Fruit fly (Drosophila melanogaster): ENCODE data around the gene CG3706.

CG3706 gene

DNA sequence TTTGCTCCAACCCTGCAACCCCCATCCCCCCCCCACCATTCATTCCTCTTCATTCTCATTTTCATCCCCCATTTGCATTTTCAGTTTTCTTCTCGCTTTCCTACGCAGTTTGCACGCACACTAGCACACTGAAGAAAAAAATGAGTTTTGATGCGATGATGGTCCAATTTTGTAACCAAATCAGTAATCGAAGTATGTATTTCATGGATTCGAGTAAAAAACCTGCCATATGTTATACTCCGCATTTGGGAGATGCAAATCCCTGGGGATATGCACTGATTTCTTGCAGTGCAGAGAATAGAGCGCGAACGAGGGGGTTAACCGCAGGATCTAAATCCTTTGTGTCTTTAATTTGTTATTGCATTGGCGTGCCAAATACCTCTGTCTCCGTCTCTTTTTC, 23.6 kb upstream of the CG3706 start (continued):
- TF ChIP-seq al (GFP tag; IDR thresholded peaks at IDR 0.05) (no peak), CG31388 (GFP tag; optimal IDR thresholded peaks at IDR 0.05) (no peak), Hmx (GFP tag; optimal IDR thresholded peaks at IDR 0.05) (no peak), ato (GFP tag; IDR thresholded peaks at IDR 0.05; ENCODE audit: partially characterized antibody) (no peak), Kr (GFP tag; optimal IDR thresholded peaks at IDR 0.05) (no peak), CG13296 (GFP tag; optimal IDR thresholded peaks at IDR 0.05) (peak; percentile 25), bab2 (GFP tag; optimal IDR thresholded peaks at IDR 0.05) (peak; percentile 52), CG32767 (GFP tag; IDR thresholded peaks at IDR 0.05) (no peak), CG6854 (GFP tag; optimal IDR thresholded peaks at IDR 0.05) (peak; percentile 46), ash1 (GFP tag; optimal IDR thresholded peaks at IDR 0.05) (no peak), trem (tag; optimal IDR thresholded peaks at IDR 0.05) (no peak), CG3847 (GFP tag; IDR thresholded peaks at IDR 0.05) (peak; percentile 48; the same call in 1 of the 2 replicates), Oaz (GFP tag; IDR thresholded peaks at IDR 0.05) (no peak), fru (optimal IDR thresholded peaks at IDR 0.05) (no peak), inv (GFP tag; IDR thresholded peaks at IDR 0.05; ENCODE audit: partially characterized antibody) (no peak), CG43689 (GFP tag; IDR thresholded peaks at IDR 0.05) (no peak), CG4820 (GFP tag; optimal IDR thresholded peaks at IDR 0.05) (peak; percentile 39), shn (GFP tag; optimal IDR thresholded peaks at IDR 0.05) (peak; percentile 22), D19B (GFP tag; optimal IDR thresholded peaks at IDR 0.05) (no peak), exex (tag; optimal IDR thresholded peaks at IDR 0.05) (no peak), Lim3 (GFP tag; IDR thresholded peaks at IDR 0.05) (no peak), ssp (GFP tag; IDR thresholded peaks at IDR 0.05) (peak; percentile 34; the same call in 1 of the 2 replicates), row (GFP tag; IDR thresholded peaks at IDR 0.05) (peak; percentile 66), CG13894 (tag; optimal IDR thresholded peaks at IDR 0.05) (peak; percentile 12), sna (GFP tag; IDR thresholded peaks at IDR 0.05; ENCODE audit: partially characterized antibody) (no peak), ttk (GFP tag; IDR thresholded peaks at IDR 0.05) (peak; percentile 56), Blimp-1 (GFP tag; optimal IDR thresholded peaks at IDR 0.05) (peak; percentile 57), CG16813 (GFP tag; IDR thresholded peaks at IDR 0.05; ENCODE audit: partially characterized antibody) (no peak), vfl (GFP tag; optimal IDR thresholded peaks at IDR 0.05) (no peak), repo (GFP tag; optimal IDR thresholded peaks at IDR 0.05) (peak; percentile 2), MBD-R2 (GFP tag; IDR thresholded peaks at IDR 0.05) (peak; percentile 20; the same call in 1 of the 2 replicates), Atf-2 (GFP tag; optimal IDR thresholded peaks at IDR 0.05) (no peak), grn (GFP tag; optimal IDR thresholded peaks at IDR 0.05) (no peak), CG34376 (GFP tag; optimal IDR thresholded peaks at IDR 0.05) (no peak), cas (GFP tag; IDR thresholded peaks at IDR 0.05) (no peak), C15 (GFP tag; IDR thresholded peaks at IDR 0.05) (no peak), CG5953 (GFP tag; IDR thresholded peaks at IDR 0.05) (no peak), CG42726 (GFP tag; IDR thresholded peaks at IDR 0.05; ENCODE audit: partially characterized antibody) (no peak), klu (GFP tag; IDR thresholded peaks at IDR 0.05) (no peak; the same call in 1 of the 2 replicates), eyg (GFP tag; optimal IDR thresholded peaks at IDR 0.05) (no peak), CG16815 (GFP tag; optimal IDR thresholded peaks at IDR 0.05) (no peak), Rx (GFP tag; IDR thresholded peaks at IDR 0.05) (0 out of 2 replicates have a peak, but pooled peaks have one; percentile 36), Doc3 (GFP tag; IDR thresholded peaks at IDR 0.05; ENCODE audit: partially characterized antibody) (no peak), Dp (GFP tag; optimal IDR thresholded peaks at IDR 0.05) (no peak), CG12391 (tag; optimal IDR thresholded peaks at IDR 0.05) (peak; percentile 46), Side (GFP tag; optimal IDR thresholded peaks at IDR 0.05) (peak; percentile 16), CG3163 (GFP tag; optimal IDR thresholded peaks at IDR 0.05) (no peak), HLH3B (GFP tag; IDR thresholded peaks at IDR 0.05) (peak; percentile 71), slou (GFP tag; optimal IDR thresholded peaks at IDR 0.05) (no peak), Bteb2 (GFP tag; optimal IDR thresholded peaks at IDR 0.05) (no peak), MESR4 (GFP tag; optimal IDR thresholded peaks at IDR 0.05) (no peak), Oli (tag; optimal IDR thresholded peaks at IDR 0.05) (peak; percentile 66)

Data from whole organism, embryonic.